Fruit fly (Drosophila melanogaster) whole organism, embryonic: ENCODE results near the gene CG16957.

Experiments
- Asciz ChIP-seq: fragments of 200-800 bp; sonication (Bioruptor generic); optimal IDR thresholded peaks from 2 replicates; lab custom pipeline; 2017; ENCODE audit warnings: missing biosample characterization, mild to moderate bottlenecking, missing genetic modification characterization, missing genetic modification reagents
- Bgb ChIP-seq: fragments of 200-800 bp; sonication (Bioruptor generic); IDR thresholded peaks from 2 replicates; pipeline ENCODE4 v1.3.6; 2022; ENCODE audit warnings: missing biosample characterization, missing genetic modification characterization; ENCODE audit not compliant: partially characterized antibody
- CG10147 ChIP-seq: fragments of 200-800 bp; sonication (Bioruptor generic); optimal IDR thresholded peaks from 2 replicates; lab custom pipeline; 2019; ENCODE audit warnings: missing biosample characterization, mild to moderate bottlenecking, missing genetic modification characterization, moderate library complexity
- CG11093 ChIP-seq: fragments of 200-800 bp; sonication (Bioruptor generic); IDR thresholded peaks from 3 replicates; pipeline ENCODE4 v1.3.6; 2022; ENCODE audit warnings: missing biosample characterization, missing genetic modification characterization
- CG11723 ChIP-seq: fragments of 200-800 bp; sonication (Bioruptor generic); optimal IDR thresholded peaks from 2 replicates; lab custom pipeline; 2017; ENCODE audit warnings: missing biosample characterization, mild to moderate bottlenecking, missing genetic modification characterization
- CG12659 ChIP-seq: fragments of 200-800 bp; sonication (Bioruptor generic); optimal IDR thresholded peaks from 3 replicates; lab custom pipeline; 2017; ENCODE audit warnings: mild to moderate bottlenecking, missing biosample characterization, missing genetic modification reagents, missing genetic modification characterization
- CG14014 ChIP-seq: fragments of 200-800 bp; sonication (Bioruptor generic); IDR thresholded peaks from 2 replicates; pipeline ENCODE4 v1.3.6; 2022; ENCODE audit warnings: missing biosample characterization, missing genetic modification characterization
- CG14441 ChIP-seq: fragments of 200-800 bp; sonication (Bioruptor generic); IDR thresholded peaks from 2 replicates; pipeline ENCODE4 v1.3.6; 2022; ENCODE audit warnings: missing biosample characterization, missing genetic modification characterization
- CG1602 ChIP-seq: fragments of 200-800 bp; sonication (Bioruptor generic); optimal IDR thresholded peaks from 3 replicates; lab custom pipeline; 2016; ENCODE audit warnings: missing biosample characterization, missing genetic modification characterization
- CG17361 ChIP-seq: fragments of 200-800 bp; sonication (Bioruptor generic); IDR thresholded peaks from 3 replicates; pipeline ENCODE4 v1.3.6; 2022; ENCODE audit warnings: missing biosample characterization, missing genetic modification characterization
- CG17612 ChIP-seq: fragments of 200-800 bp; sonication (Bioruptor generic); IDR thresholded peaks from 2 replicates; pipeline ENCODE4 v1.3.6; 2022; ENCODE audit warnings: missing biosample characterization, missing genetic modification characterization
- CG1792 ChIP-seq: fragments of 200-800 bp; sonication (Bioruptor generic); optimal IDR thresholded peaks from 2 replicates; lab custom pipeline; 2016; ENCODE audit warnings: missing biosample characterization, missing genetic modification characterization
- CG2712 ChIP-seq: fragments of 200-800 bp; optimal IDR thresholded peaks from 3 replicates; lab custom pipeline; 2019; ENCODE audit warnings: missing biosample characterization, mild to moderate bottlenecking, missing genetic modification characterization, moderate library complexity
- CG30403 ChIP-seq: fragments of 200-800 bp; sonication (Bioruptor generic); optimal IDR thresholded peaks from 3 replicates; lab custom pipeline; 2016; ENCODE audit warnings: missing biosample characterization, missing genetic modification characterization
- CG32767 ChIP-seq: fragments of 200-800 bp; sonication (Bioruptor generic); IDR thresholded peaks from 2 replicates; pipeline ENCODE4 v1.3.6; 2022; ENCODE audit warnings: missing biosample characterization, missing genetic modification characterization
- CG33213 ChIP-seq: fragments of 200-800 bp; sonication (Bioruptor generic); optimal IDR thresholded peaks from 3 replicates; lab custom pipeline; 2016; ENCODE audit warnings: missing biosample characterization, missing genetic modification characterization
- CG3847 ChIP-seq: fragments of 200-800 bp; sonication (Bioruptor generic); IDR thresholded peaks from 2 replicates; pipeline ENCODE4 v1.3.6; 2022; ENCODE audit warnings: missing biosample characterization, missing genetic modification characterization
- CG4730 ChIP-seq: fragments of 200-800 bp; sonication (Bioruptor generic); IDR thresholded peaks from 2 replicates; pipeline ENCODE4 v1.3.6; 2022; ENCODE audit warnings: missing biosample characterization, missing genetic modification characterization
- CG4820 ChIP-seq: fragments of 200-800 bp; sonication (Bioruptor generic); optimal IDR thresholded peaks from 3 replicates; lab custom pipeline; 2016; ENCODE audit warnings: missing biosample characterization, missing genetic modification characterization
- CG7556 ChIP-seq: fragments of 200-800 bp; sonication (Bioruptor generic); optimal IDR thresholded peaks from 2 replicates; lab custom pipeline; 2017; ENCODE audit warnings: missing biosample characterization, mild to moderate bottlenecking, missing genetic modification characterization
- CG7963 ChIP-seq: fragments of 200-800 bp; sonication (Bioruptor generic); IDR thresholded peaks from 3 replicates; pipeline ENCODE4 v1.3.6; 2022; ENCODE audit warnings: missing biosample characterization, missing genetic modification characterization; ENCODE audit not compliant: partially characterized antibody
- CG8765 ChIP-seq: fragments of 200-800 bp; sonication (Bioruptor generic); IDR thresholded peaks from 2 replicates; pipeline ENCODE4 v1.3.6; 2022; ENCODE audit warnings: missing biosample characterization, missing genetic modification characterization
- CG9817 ChIP-seq: fragments of 200-800 bp; sonication (Bioruptor generic); optimal IDR thresholded peaks from 2 replicates; lab custom pipeline; 2018; ENCODE audit warnings: missing biosample characterization, mild to moderate bottlenecking, missing genetic modification characterization, moderate library complexity
- CG9932 ChIP-seq: fragments of 200-800 bp; sonication (Bioruptor generic); IDR thresholded peaks from 2 replicates; pipeline ENCODE4 v1.3.6; 2022; ENCODE audit warnings: missing biosample characterization, missing genetic modification characterization
- CkIIα-i1 ChIP-seq: fragments of 200-800 bp; sonication (Bioruptor generic); IDR thresholded peaks from 2 replicates; pipeline ENCODE4 v1.3.6; 2022; ENCODE audit warnings: missing biosample characterization, missing genetic modification characterization
- D19A ChIP-seq: fragments of 200-800 bp; optimal IDR thresholded peaks from 3 replicates; lab custom pipeline; 2019; ENCODE audit warnings: missing biosample characterization, mild to moderate bottlenecking, missing genetic modification characterization, moderate library complexity
- Hmx ChIP-seq: fragments of 200-800 bp; sonication (Bioruptor generic); optimal IDR thresholded peaks from 2 replicates; lab custom pipeline; 2016; ENCODE audit warnings: missing biosample characterization, missing genetic modification characterization
- Hr78 ChIP-seq, 2 experiments: fragments of 200-800 bp in 1 of 2; fragments of >200 bp in 1 of 2; sonication (Bioruptor generic) in 1 of 2; optimal IDR thresholded peaks; 2 replicates each; lab custom pipeline; 2017 to 2019; ENCODE audit warnings: missing biosample characterization in 2 of 2, missing genetic modification characterization in 2 of 2, mild to moderate bottlenecking in 1 of 2, moderate library complexity in 1 of 2
- Lhr ChIP-seq: fragments of 200-800 bp; sonication (Bioruptor generic); optimal IDR thresholded peaks from 3 replicates; lab custom pipeline; 2017; ENCODE audit warnings: mild to moderate bottlenecking, missing biosample characterization, missing genetic modification reagents, missing genetic modification characterization
- NC2β ChIP-seq: fragments of 200-800 bp; sonication (Bioruptor generic); optimal IDR thresholded peaks from 2 replicates; lab custom pipeline; 2016; ENCODE audit warnings: missing biosample characterization, missing genetic modification characterization
- Nf-YB ChIP-seq: fragments of 200-800 bp; sonication (Bioruptor generic); optimal IDR thresholded peaks from 3 replicates; lab custom pipeline; 2019; ENCODE audit warnings: missing biosample characterization, mild to moderate bottlenecking, missing genetic modification characterization, moderate library complexity
- NfI ChIP-seq: fragments of 200-800 bp; sonication (Bioruptor generic); optimal IDR thresholded peaks from 3 replicates; lab custom pipeline; 2018; ENCODE audit warnings: missing biosample characterization, mild to moderate bottlenecking, missing genetic modification characterization, moderate library complexity
- Vsx1 ChIP-seq: fragments of 200-800 bp; sonication (Bioruptor generic); optimal IDR thresholded peaks from 2 replicates; lab custom pipeline; 2017; ENCODE audit warnings: missing biosample characterization, mild to moderate bottlenecking, missing genetic modification characterization, missing genetic modification reagents
- bowl ChIP-seq: fragments of 200-800 bp; sonication (Bioruptor generic); IDR thresholded peaks from 2 replicates; pipeline ENCODE4 v1.3.6; 2022; ENCODE audit warnings: missing biosample characterization, missing genetic modification characterization
- croc ChIP-seq: fragments of 200-800 bp; sonication (Bioruptor generic); conservative IDR thresholded peaks from 3 replicates; pipeline ENCODE4 v1.3.6; 2022; ENCODE audit warnings: missing biosample characterization, missing genetic modification characterization
- emc ChIP-seq: fragments of 200-800 bp; sonication (Bioruptor generic); optimal IDR thresholded peaks from 2 replicates; lab custom pipeline; 2016; ENCODE audit warnings: missing biosample characterization, missing genetic modification characterization
- en ChIP-seq: fragments of 200-800 bp; sonication (Bioruptor generic); optimal IDR thresholded peaks from 2 replicates; lab custom pipeline; 2016; ENCODE audit warnings: missing biosample characterization, missing genetic modification characterization
- exex ChIP-seq: fragments of 200-800 bp; sonication (Bioruptor generic); optimal IDR thresholded peaks from 4 replicates; lab custom pipeline; 2018; ENCODE audit warnings: missing biosample characterization, mild to moderate bottlenecking, missing genetic modification characterization, moderate library complexity
- hbn ChIP-seq: fragments of 200-800 bp; sonication (Bioruptor generic); IDR thresholded peaks from 2 replicates; pipeline ENCODE4 v1.3.6; 2022; ENCODE audit warnings: missing biosample characterization, missing genetic modification characterization; ENCODE audit not compliant: partially characterized antibody
- insv ChIP-seq, 2 experiments: fragments of 200-800 bp; sonication (Bioruptor generic); optimal IDR thresholded peaks; 3 replicates each; lab custom pipeline; 2016 to 2018; ENCODE audit warnings: missing biosample characterization in 2 of 2, missing genetic modification characterization in 2 of 2
- kah ChIP-seq: fragments of 200-800 bp; sonication (Bioruptor generic); optimal IDR thresholded peaks from 2 replicates; lab custom pipeline; 2018; ENCODE audit warnings: missing biosample characterization, mild to moderate bottlenecking, missing genetic modification characterization
- p53 ChIP-seq: fragments of 200-800 bp; sonication (Bioruptor generic); optimal IDR thresholded peaks from 2 replicates; lab custom pipeline; 2016; ENCODE audit warnings: missing biosample characterization, missing genetic modification characterization
- pum ChIP-seq: fragments of 200-800 bp; sonication (Bioruptor generic); optimal IDR thresholded peaks from 2 replicates; lab custom pipeline; 2016; ENCODE audit warnings: missing biosample characterization, missing genetic modification characterization
- salm ChIP-seq: fragments of 200-800 bp; sonication (Bioruptor generic); optimal IDR thresholded peaks from 2 replicates; lab custom pipeline; 2018; ENCODE audit warnings: missing biosample characterization, mild to moderate bottlenecking, missing genetic modification characterization
- scrt ChIP-seq: fragments of 200-800 bp; sonication (Bioruptor generic); optimal IDR thresholded peaks from 2 replicates; lab custom pipeline; 2018; ENCODE audit warnings: missing biosample characterization, mild to moderate bottlenecking, missing genetic modification characterization, moderate library complexity
- sens ChIP-seq: fragments of 200-800 bp; sonication (Bioruptor generic); peaks from one replicate; lab custom pipeline; 2016; ENCODE audit warnings: missing biosample characterization, missing genetic modification characterization
- slou ChIP-seq: fragments of 200-800 bp; sonication (Bioruptor generic); optimal IDR thresholded peaks from 3 replicates; lab custom pipeline; 2016; ENCODE audit warnings: missing biosample characterization, missing genetic modification characterization
- ssp ChIP-seq: fragments of 200-800 bp; sonication (Bioruptor generic); IDR thresholded peaks from 2 replicates; pipeline ENCODE4 v1.3.6; 2022; ENCODE audit warnings: missing biosample characterization, missing genetic modification characterization
- toy ChIP-seq: fragments of 200-800 bp; sonication (Bioruptor generic); IDR thresholded peaks from 2 replicates; pipeline ENCODE4 v1.3.6; 2022; ENCODE audit warnings: missing biosample characterization, missing genetic modification characterization
- z ChIP-seq: fragments of 200-800 bp; sonication (Bioruptor generic); IDR thresholded peaks from 3 replicates; pipeline ENCODE4 v1.3.6; 2022; ENCODE audit warnings: missing biosample characterization, missing genetic modification characterization

CG16957 gene

dm6 chr2L:13366109-13366747, 29.8 kb downstream of the CG16957 start, which contains the start of the genes Nnp-1 and Grx3 (continued):
- TF ChIP-seq CG1602 (GFP tag; lab: Kevin White, UChicago) (peak; percentile 22), CG3847 (GFP tag; lab: Robert Waterston, UW) (peak; percentile 76), CG9932 (GFP tag; lab: Robert Waterston, UW) (peak; percentile 71), p53 (GFP tag; lab: Kevin White, UChicago) (no peak), CG11093 (GFP tag; lab: Robert Waterston, UW) (no peak), CG17361 (GFP tag; lab: Robert Waterston, UW) (no peak; the same call in 2 of the 3 replicates), bowl (GFP tag; lab: Robert Waterston, UW) (no peak), Lhr (GFP tag; lab: Kevin White, UChicago) (no peak), Hmx (GFP tag; lab: Kevin White, UChicago) (no peak), CG14441 (GFP tag; lab: Robert Waterston, UW) (peak; percentile 13; the same call in 1 of the 2 replicates), scrt (GFP tag; lab: Kevin White, UChicago) (no peak), toy (GFP tag; lab: Robert Waterston, UW) (no peak), salm (no peak), slou (GFP tag; lab: Kevin White, UChicago) (peak; percentile 2), CG1792 (GFP tag; lab: Kevin White, UChicago) (no peak), pum (GFP tag; lab: Kevin White, UChicago) (no peak), CG2712 (tag; lab: Kevin White, UChicago) (no peak), ssp (GFP tag; lab: Robert Waterston, UW) (peak; percentile 86), CG9817 (peak; percentile 73), emc (GFP tag; lab: Kevin White, UChicago) (no peak), NC2β (GFP tag; lab: Kevin White, UChicago) (no peak), CG12659 (GFP tag; lab: Kevin White, UChicago) (peak; percentile 79), NfI (GFP tag; lab: Kevin White, UChicago) (peak; percentile 59), kah (no peak), Bgb (GFP tag; lab: Robert Waterston, UW) (0 out of 2 replicates have a peak, but pooled peaks have one; percentile 7), CG10147 (GFP tag; lab: Kevin White, UChicago) (no peak), CG30403 (GFP tag; lab: Kevin White, UChicago) (peak; percentile 57), CG11723 (no peak), hbn (GFP tag; lab: Robert Waterston, UW) (no peak), en (GFP tag; lab: Kevin White, UChicago) (no peak), CG4730 (GFP tag; lab: Robert Waterston, UW) (no peak), sens (GFP tag; lab: Kevin White, UChicago) (no peak), insv (GFP tag; optimal IDR thresholded peaks at IDR 0.05; lab: Kevin White, UChicago) (no peak), CG4820 (GFP tag; lab: Kevin White, UChicago) (peak; percentile 45), Nf-YB (GFP tag; lab: Kevin White, UChicago) (no peak), exex (tag; lab: Kevin White, UChicago) (no peak), CG7556 (GFP tag; lab: Kevin White, UChicago) (no peak), CG33213 (GFP tag; lab: Kevin White, UChicago) (no peak), Hr78 (GFP tag; optimal IDR thresholded peaks at IDR 0.05; lab: Kevin White, UChicago) (no peak), CG32767 (GFP tag; lab: Robert Waterston, UW) (peak; percentile 26; the same call in 1 of the 2 replicates), CG7963 (GFP tag; lab: Robert Waterston, UW) (no peak), CkIIα-i1 (GFP tag; lab: Robert Waterston, UW) (no peak), CG17612 (GFP tag; lab: Robert Waterston, UW) (no peak), Vsx1 (GFP tag; lab: Kevin White, UChicago) (no peak), z (GFP tag; lab: Robert Waterston, UW) (no peak), Asciz (no peak), CG8765 (no peak), croc (GFP tag; lab: Robert Waterston, UW) (no peak; the same call in 2 of the 3 replicates), D19A (tag; lab: Kevin White, UChicago) (no peak), CG14014 (GFP tag; lab: Robert Waterston, UW) (no peak)
